Worm (Caenorhabditis elegans) whole organism, late embryonic: ENCODE measurements around the gene F30H5.3.

Experiments used
- C08G9.2 ChIP-seq: sonication (generic microtip); optimal IDR thresholded peaks from 2 replicates; lab custom pipeline; 2016; ENCODE audit warnings: mild to moderate bottlenecking, missing genetic modification characterization, moderate library complexity, missing compliant biosample characterization
- K09A11.1 ChIP-seq: sonication (generic microtip); optimal IDR thresholded peaks from 2 replicates; lab custom pipeline; 2017; ENCODE audit warnings: antibody characterized with exemption, mild to moderate bottlenecking, missing genetic modification characterization, missing compliant biosample characterization; ENCODE audit not compliant: insufficient read depth
- ceh-14 ChIP-seq: sonication (generic microtip); optimal IDR thresholded peaks from 2 replicates; lab custom pipeline; 2016; ENCODE audit warnings: missing genotype, missing genetic modification characterization, missing compliant biosample characterization
- ceh-22 ChIP-seq: sonication (generic microtip); optimal IDR thresholded peaks from 2 replicates; lab custom pipeline; 2017; ENCODE audit warnings: missing biosample characterization, missing genetic modification characterization
- ceh-24 ChIP-seq: sonication (generic microtip); optimal IDR thresholded peaks from 2 replicates; lab custom pipeline; 2016; ENCODE audit warnings: mild to moderate bottlenecking, missing genetic modification characterization, missing compliant biosample characterization
- ceh-30 ChIP-seq: fragments of 150-350 bp; optimal IDR thresholded peaks from 2 replicates; lab custom pipeline; 2014; ENCODE audit warnings: missing biosample characterization, missing genetic modification characterization
- ceh-34 ChIP-seq: sonication (generic microtip); optimal IDR thresholded peaks from 2 replicates; lab custom pipeline; 2016; ENCODE audit warnings: mild to moderate bottlenecking, missing genetic modification characterization, missing compliant biosample characterization
- ceh-45 ChIP-seq: fragments of 200-800 bp; sonication (Bioruptor generic); IDR thresholded peaks from 2 replicates; pipeline ENCODE4 v1.3.6; 2022; ENCODE audit warnings: missing genetic modification reagents, missing genetic modification characterization, missing compliant biosample characterization
- ceh-48 ChIP-seq: sonication (generic microtip); optimal IDR thresholded peaks from 2 replicates; lab custom pipeline; 2016; ENCODE audit warnings: missing genetic modification characterization, inconsistent platforms, missing compliant biosample characterization
- ceh-6 ChIP-seq: fragments of 200-800 bp; sonication (Bioruptor generic); optimal IDR thresholded peaks from 2 replicates; lab custom pipeline; 2018; ENCODE audit warnings: mild to moderate bottlenecking, missing genetic modification characterization, missing compliant biosample characterization
- dmd-4 ChIP-seq: sonication (generic microtip); optimal IDR thresholded peaks from 2 replicates; lab custom pipeline; 2016; ENCODE audit warnings: borderline replicate concordance, missing genetic modification characterization, missing compliant biosample characterization
- dve-1 ChIP-seq: sonication (generic microtip); optimal IDR thresholded peaks from 2 replicates; lab custom pipeline; 2017; ENCODE audit warnings: antibody characterized with exemption, mild to moderate bottlenecking, missing genetic modification characterization, missing compliant biosample characterization
- elt-2 ChIP-seq: sonication (generic microtip); optimal IDR thresholded peaks from 2 replicates; lab custom pipeline; 2016; ENCODE audit warnings: missing genetic modification reagents, missing genetic modification characterization, missing compliant biosample characterization
- elt-4 ChIP-seq: sonication (generic microtip); optimal IDR thresholded peaks from 2 replicates; lab custom pipeline; 2016; ENCODE audit warnings: missing genetic modification characterization, missing compliant biosample characterization
- eyg-1 ChIP-seq: sonication (generic microtip); optimal IDR thresholded peaks from 2 replicates; lab custom pipeline; 2016; ENCODE audit warnings: missing genotype, missing genetic modification characterization, missing compliant biosample characterization
- fax-1 ChIP-seq: sonication (generic microtip); optimal IDR thresholded peaks from 2 replicates; lab custom pipeline; 2016; ENCODE audit warnings: missing genotype, missing genetic modification characterization, missing compliant biosample characterization
- gmeb-2 ChIP-seq: sonication (generic microtip); optimal IDR thresholded peaks from 2 replicates; lab custom pipeline; 2016; ENCODE audit warnings: missing genetic modification characterization, inconsistent platforms, missing compliant biosample characterization
- hlh-13 ChIP-seq: fragments of 200-800 bp; sonication (Bioruptor generic); optimal IDR thresholded peaks from 2 replicates; lab custom pipeline; 2018; ENCODE audit warnings: mild to moderate bottlenecking, missing genetic modification characterization, missing compliant biosample characterization
- hlh-30 ChIP-seq: sonication (generic microtip); optimal IDR thresholded peaks from 2 replicates; lab custom pipeline; 2017; ENCODE audit warnings: antibody characterized with exemption, missing genetic modification characterization, missing compliant biosample characterization; ENCODE audit not compliant: insufficient read depth
- madf-2 ChIP-seq: sonication (generic microtip); optimal IDR thresholded peaks from 2 replicates; lab custom pipeline; 2017; ENCODE audit warnings: missing genetic modification characterization, missing compliant biosample characterization
- mec-3 ChIP-seq: sonication (generic microtip); optimal IDR thresholded peaks from 2 replicates; lab custom pipeline; 2016; ENCODE audit warnings: borderline replicate concordance, missing genetic modification characterization, missing compliant biosample characterization
- nfya-1 ChIP-seq: sonication (generic microtip); optimal IDR thresholded peaks from 2 replicates; lab custom pipeline; 2017; ENCODE audit warnings: missing genetic modification characterization, mild to moderate bottlenecking, missing compliant biosample characterization, antibody characterized with exemption, moderate library complexity
- pax-1 ChIP-seq: fragments of 150-350 bp; optimal IDR thresholded peaks from 2 replicates; lab custom pipeline; 2014; ENCODE audit warnings: missing biosample characterization, missing genetic modification characterization
- pha-2 ChIP-seq: sonication (generic microtip); optimal IDR thresholded peaks from 2 replicates; lab custom pipeline; 2017; ENCODE audit warnings: mild to moderate bottlenecking, missing genetic modification characterization, missing compliant biosample characterization
- pha-4 ChIP-seq: fragments of 150-350 bp; optimal IDR thresholded peaks from 2 replicates; lab custom pipeline; 2018; ENCODE audit warnings: missing biosample characterization, missing genetic modification reagents, missing genetic modification characterization
- pqm-1 ChIP-seq: sonication (generic microtip); optimal IDR thresholded peaks from 2 replicates; lab custom pipeline; 2016; ENCODE audit warnings: missing genetic modification characterization, missing compliant biosample characterization
- ref-2 ChIP-seq: sonication (generic microtip); optimal IDR thresholded peaks from 2 replicates; lab custom pipeline; 2016; ENCODE audit warnings: missing genetic modification characterization, missing compliant biosample characterization
- sdc-2 ChIP-seq: sonication (generic microtip); optimal IDR thresholded peaks from 2 replicates; lab custom pipeline; 2016; ENCODE audit warnings: missing genotype, missing genetic modification characterization, missing compliant biosample characterization
- sox-2 ChIP-seq: fragments of 200-800 bp; sonication (Bioruptor generic); IDR thresholded peaks from 2 replicates; pipeline ENCODE4 v1.3.6; 2022; ENCODE audit warnings: missing genetic modification reagents, missing genetic modification characterization, missing compliant biosample characterization
- sox-4 ChIP-seq: sonication (generic microtip); optimal IDR thresholded peaks from 2 replicates; lab custom pipeline; 2017; ENCODE audit warnings: mild to moderate bottlenecking, missing genetic modification characterization, inconsistent platforms, missing compliant biosample characterization
- syd-9 ChIP-seq: sonication (generic microtip); optimal IDR thresholded peaks from 2 replicates; lab custom pipeline; 2016; ENCODE audit warnings: mild to moderate bottlenecking, missing genetic modification characterization, moderate library complexity, missing compliant biosample characterization
- tbx-7 ChIP-seq: sonication (generic microtip); optimal IDR thresholded peaks from 2 replicates; lab custom pipeline; 2016; ENCODE audit warnings: missing genotype, missing genetic modification characterization, missing compliant biosample characterization
- ttx-3 ChIP-seq: sonication (generic microtip); optimal IDR thresholded peaks from 2 replicates; lab custom pipeline; 2016; ENCODE audit warnings: missing genetic modification reagents, missing genetic modification characterization, missing compliant biosample characterization
- unc-42 ChIP-seq: sonication (generic microtip); optimal IDR thresholded peaks from 2 replicates; lab custom pipeline; 2016; ENCODE audit warnings: missing genotype, missing genetic modification characterization, missing compliant biosample characterization
- unc-55 ChIP-seq: sonication (generic microtip); optimal IDR thresholded peaks from 2 replicates; lab custom pipeline; 2017; ENCODE audit warnings: missing biosample characterization, missing genetic modification reagents, missing genetic modification characterization
- zip-5 ChIP-seq: sonication (generic microtip); optimal IDR thresholded peaks from 2 replicates; lab custom pipeline; 2016; ENCODE audit warnings: missing genetic modification characterization, missing compliant biosample characterization
- ztf-16 ChIP-seq: sonication (generic microtip); optimal IDR thresholded peaks from 2 replicates; lab custom pipeline; 2017; ENCODE audit warnings: missing genetic modification characterization, missing compliant biosample characterization

The F30H5.3 gene

DNA sequence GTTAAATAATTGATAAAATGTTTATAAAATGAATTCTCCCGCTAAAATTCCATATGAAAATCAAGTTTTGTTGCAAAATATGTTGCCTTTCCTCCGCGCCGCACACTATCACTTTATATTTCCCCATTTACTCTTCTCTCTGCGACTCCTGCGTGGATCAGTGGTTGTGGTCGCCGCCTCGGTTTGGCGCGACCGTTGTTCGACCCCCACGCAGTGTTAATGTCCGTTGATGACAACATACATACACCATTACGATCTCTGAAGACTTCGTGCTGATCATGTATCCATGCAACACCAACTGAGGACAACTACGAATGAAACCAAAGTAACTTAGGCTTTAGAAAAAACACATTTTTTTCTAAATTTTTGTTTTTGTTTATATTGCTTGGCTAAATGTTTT, 9.4 kb downstream of the F30H5.3 start (continued):
- peak; percentile 0 for TF ChIP-seq tbx-7 (tag; lab: Kevin White, UChicago)
- TF ChIP-seq sdc-2 (tag; lab: Kevin White, UChicago) = peak; percentile 85
- peak; percentile 86 for TF ChIP-seq madf-2 (tag; lab: Kevin White, UChicago)
- peak; percentile 90 for TF ChIP-seq gmeb-2 (tag; lab: Kevin White, UChicago)
- no peak for TF ChIP-seq ceh-22 (tag; lab: Kevin White, UChicago)
- TF ChIP-seq dmd-4 (tag; lab: Kevin White, UChicago) = peak; percentile 90
- TF ChIP-seq pqm-1 = peak; percentile 87
- peak; percentile 66 for TF ChIP-seq nfya-1 (tag; lab: Kevin White, UChicago)
- peak; percentile 78 for TF ChIP-seq C08G9.2 (tag; lab: Kevin White, UChicago)
- TF ChIP-seq unc-55 (GFP tag; lab: Kevin White, UChicago) = no peak
- TF ChIP-seq ceh-24 (tag; lab: Kevin White, UChicago) = peak; percentile 76
- TF ChIP-seq ttx-3 (tag; lab: Kevin White, UChicago) = no peak
- peak; percentile 86 for TF ChIP-seq pha-2 (tag; lab: Kevin White, UChicago)
- TF ChIP-seq ceh-6 (GFP tag; lab: Kevin White, UChicago) = peak; percentile 88
- TF ChIP-seq ceh-48 (tag; lab: Kevin White, UChicago) = peak; percentile 75
- peak; percentile 35 for TF ChIP-seq zip-5 (tag; lab: Kevin White, UChicago)
- peak; percentile 43; the same call in 1 of the 2 replicates for TF ChIP-seq sox-2 (GFP tag; lab: Robert Waterston, UW)
- peak; percentile 54 for TF ChIP-seq eyg-1 (tag; lab: Kevin White, UChicago)
- peak; percentile 90 for TF ChIP-seq ceh-45 (GFP tag; lab: Robert Waterston, UW)
- TF ChIP-seq mec-3 (tag; lab: Kevin White, UChicago) = peak; percentile 56
- TF ChIP-seq ceh-34 (tag; lab: Kevin White, UChicago) = peak; percentile 88
- TF ChIP-seq elt-4 (tag; lab: Kevin White, UChicago) = no peak
- no peak for TF ChIP-seq pax-1
- TF ChIP-seq K09A11.1 = no peak
- peak; percentile 82 for TF ChIP-seq fax-1 (tag; lab: Kevin White, UChicago)
- TF ChIP-seq hlh-13 (GFP tag; lab: Kevin White, UChicago) = peak; percentile 87

DNA sequence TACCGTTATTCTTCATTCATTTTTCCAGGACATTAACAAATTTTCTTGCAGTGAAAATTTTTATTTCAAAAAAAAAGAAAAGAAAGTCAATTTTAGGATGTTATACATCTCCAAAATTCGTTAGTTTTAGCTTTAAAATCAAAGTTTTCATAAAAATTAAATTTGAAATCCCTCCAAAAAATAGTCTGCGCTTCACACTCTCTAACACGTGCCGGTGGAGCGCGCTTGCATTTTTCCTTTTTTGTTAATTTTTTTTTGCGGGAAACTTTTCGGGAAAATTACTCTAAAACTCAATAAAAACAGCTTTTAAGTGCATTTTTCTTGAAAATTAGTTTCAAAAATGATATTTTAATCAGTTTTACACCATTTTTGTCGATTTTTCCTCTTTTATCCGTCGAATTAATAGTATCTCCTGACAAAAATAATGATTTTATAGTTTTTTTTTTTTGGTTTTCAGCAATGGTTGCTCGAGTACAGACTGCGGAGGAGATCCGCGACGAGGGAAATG, 20.9 kb downstream of the F30H5.3 start, which contains the start of gene unc-45:
TSS of gene unc-45 (plus strand) at position 458 of the 508 bp plus-strand sequence.
- no peak for TF ChIP-seq pha-4
- peak; percentile 23 for TF ChIP-seq unc-42 (tag; lab: Kevin White, UChicago)

- TF ChIP-seq hlh-30 (no peak), ref-2 (tag; lab: Kevin White, UChicago) (no peak), dve-1 (no peak), elt-2 (no peak), pha-4 (no peak), ztf-16 (tag; lab: Kevin White, UChicago) (no peak), unc-42 (tag; lab: Kevin White, UChicago) (no peak), zip-5 (tag; lab: Kevin White, UChicago) (no peak), C08G9.2 (tag; lab: Kevin White, UChicago) (no peak), ceh-30 (tag; lab: Kevin White, UChicago) (no peak), ttx-3 (tag; lab: Kevin White, UChicago) (no peak), ceh-48 (tag; lab: Kevin White, UChicago) (no peak), ceh-14 (tag; lab: Kevin White, UChicago) (no peak)
Observed at ce11 chrIII:488464-488863, 23.6 kb downstream of the F30H5.3 start, which contains the start of gene F30H5.5. TSS of gene F30H5.5 (plus strand) at chrIII:488764.

DNA sequence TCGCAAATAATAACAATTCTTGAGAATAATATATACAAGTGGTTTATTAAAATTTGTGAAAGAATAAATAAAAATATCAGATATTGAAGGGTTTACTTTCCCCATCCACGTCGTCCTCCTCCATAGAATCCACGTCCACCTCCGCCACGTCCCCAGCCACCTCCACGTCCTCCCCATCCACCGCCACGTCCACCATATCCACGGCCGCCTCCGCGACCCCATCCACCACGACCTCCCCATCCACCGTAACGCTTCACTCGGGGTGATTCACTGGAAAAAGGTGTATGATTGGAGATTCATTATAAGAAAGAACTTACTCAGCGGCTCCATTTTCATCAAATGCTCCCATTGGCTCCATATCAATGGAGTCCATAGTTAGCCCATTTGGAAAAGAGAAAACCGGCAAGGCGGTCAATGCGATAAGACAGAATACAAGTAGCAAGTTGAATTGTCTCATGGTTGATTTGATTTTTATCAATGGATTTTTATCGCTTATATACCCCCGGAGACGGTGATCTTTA, 25.9 kb downstream of the F30H5.3 start, which contains the start of gene nlp-32:
TSS of gene nlp-32 (minus strand) at position 471 of the 521 bp plus-strand sequence.
- TF ChIP-seq syd-9 (tag; lab: Kevin White, UChicago) (no peak), pha-4 (no peak), elt-4 (tag; lab: Kevin White, UChicago) (no peak), ztf-16 (tag; lab: Kevin White, UChicago) (no peak), sox-4 (tag; lab: Kevin White, UChicago) (no peak), C08G9.2 (tag; lab: Kevin White, UChicago) (no peak)
